Fruit fly (Drosophila melanogaster) whole organism, embryonic: ENCODE measurements around the gene hook.

Source experiments
- Bgb ChIP-seq: fragments of 200-800 bp; sonication (Bioruptor generic); IDR thresholded peaks from 2 replicates; pipeline ENCODE4 v1.3.6; 2022; ENCODE audit warnings: missing biosample characterization, missing genetic modification characterization; ENCODE audit not compliant: partially characterized antibody
- Blimp-1 ChIP-seq: fragments of 200-800 bp; sonication (Bioruptor generic); optimal IDR thresholded peaks from 3 replicates; lab custom pipeline; 2018; ENCODE audit warnings: missing biosample characterization, missing genetic modification characterization, mild to moderate bottlenecking, moderate library complexity, missing genetic modification reagents
- Bteb2 ChIP-seq: fragments of 200-800 bp; sonication (Bioruptor generic); optimal IDR thresholded peaks from 2 replicates; lab custom pipeline; 2016; ENCODE audit warnings: missing biosample characterization, missing genetic modification characterization
- CG11085 ChIP-seq: fragments of 200-800 bp; sonication (Bioruptor generic); IDR thresholded peaks from 2 replicates; pipeline ENCODE4 v1.3.6; 2022; ENCODE audit warnings: missing biosample characterization, missing genetic modification characterization
- CG12104 ChIP-seq: fragments of 200-800 bp; sonication (Bioruptor generic); optimal IDR thresholded peaks from 3 replicates; lab custom pipeline; 2016; ENCODE audit warnings: missing biosample characterization, missing genetic modification characterization
- CG12659 ChIP-seq: fragments of 200-800 bp; sonication (Bioruptor generic); optimal IDR thresholded peaks from 3 replicates; lab custom pipeline; 2017; ENCODE audit warnings: mild to moderate bottlenecking, missing biosample characterization, missing genetic modification reagents, missing genetic modification characterization
- CG14710 ChIP-seq: fragments of 200-800 bp; sonication (Bioruptor generic); optimal IDR thresholded peaks from 3 replicates; lab custom pipeline; 2019; ENCODE audit warnings: missing biosample characterization, mild to moderate bottlenecking, missing genetic modification characterization, moderate library complexity
- CG15269 ChIP-seq: fragments of 200-800 bp; sonication (Bioruptor generic); optimal IDR thresholded peaks from 2 replicates; lab custom pipeline; 2018; ENCODE audit warnings: missing biosample characterization, mild to moderate bottlenecking, missing genetic modification characterization, moderate library complexity
- CG16863 ChIP-seq: fragments of 200-800 bp; sonication (Bioruptor generic); optimal IDR thresholded peaks from 3 replicates; lab custom pipeline; 2016; ENCODE audit warnings: missing biosample characterization, missing genetic modification characterization
- CG17829 ChIP-seq: fragments of 200-800 bp; optimal IDR thresholded peaks from 2 replicates; lab custom pipeline; 2019; ENCODE audit warnings: missing biosample characterization, mild to moderate bottlenecking, missing genetic modification characterization, moderate library complexity
- CG18619 ChIP-seq: fragments of 200-800 bp; sonication (Bioruptor generic); optimal IDR thresholded peaks from 3 replicates; lab custom pipeline; 2017; ENCODE audit warnings: missing biosample characterization, mild to moderate bottlenecking, missing genetic modification characterization
- CG2129 ChIP-seq: fragments of 200-800 bp; sonication (Bioruptor generic); IDR thresholded peaks from 2 replicates; pipeline ENCODE4 v1.3.6; 2022; ENCODE audit warnings: missing biosample characterization, missing genetic modification characterization; ENCODE audit not compliant: partially characterized antibody
- CG30020 ChIP-seq: fragments of 200-800 bp; optimal IDR thresholded peaks from 2 replicates; lab custom pipeline; 2019; ENCODE audit warnings: missing biosample characterization, mild to moderate bottlenecking, missing genetic modification characterization, moderate library complexity
- CG3163 ChIP-seq: fragments of 200-800 bp; sonication (Bioruptor generic); optimal IDR thresholded peaks from 3 replicates; lab custom pipeline; 2016; ENCODE audit warnings: missing biosample characterization, missing genetic modification characterization
- CG4730 ChIP-seq: fragments of 200-800 bp; sonication (Bioruptor generic); IDR thresholded peaks from 2 replicates; pipeline ENCODE4 v1.3.6; 2022; ENCODE audit warnings: missing biosample characterization, missing genetic modification characterization
- CG6254 ChIP-seq: fragments of 200-800 bp; sonication (Bioruptor generic); optimal IDR thresholded peaks from 3 replicates; lab custom pipeline; 2017; ENCODE audit warnings: mild to moderate bottlenecking, missing biosample characterization, missing genetic modification reagents, missing genetic modification characterization
- CG7786 ChIP-seq: fragments of 200-800 bp; sonication (Bioruptor generic); optimal IDR thresholded peaks from 2 replicates; lab custom pipeline; 2016; ENCODE audit warnings: missing biosample characterization, missing genetic modification characterization
- CG7839 ChIP-seq: fragments of 200-800 bp; sonication (Bioruptor generic); optimal IDR thresholded peaks from 3 replicates; lab custom pipeline; 2018; ENCODE audit warnings: missing biosample characterization, mild to moderate bottlenecking, missing genetic modification characterization, moderate library complexity
- CG7963 ChIP-seq: fragments of 200-800 bp; sonication (Bioruptor generic); IDR thresholded peaks from 3 replicates; pipeline ENCODE4 v1.3.6; 2022; ENCODE audit warnings: missing biosample characterization, missing genetic modification characterization; ENCODE audit not compliant: partially characterized antibody
- CG9876 ChIP-seq: fragments of 200-800 bp; sonication (Bioruptor generic); optimal IDR thresholded peaks from 2 replicates; lab custom pipeline; 2016; ENCODE audit warnings: missing biosample characterization, missing genetic modification characterization
- CkIIα-i1 ChIP-seq: fragments of 200-800 bp; sonication (Bioruptor generic); IDR thresholded peaks from 2 replicates; pipeline ENCODE4 v1.3.6; 2022; ENCODE audit warnings: missing biosample characterization, missing genetic modification characterization
- D19A ChIP-seq: fragments of 200-800 bp; optimal IDR thresholded peaks from 3 replicates; lab custom pipeline; 2019; ENCODE audit warnings: missing biosample characterization, mild to moderate bottlenecking, missing genetic modification characterization, moderate library complexity
- Dad ChIP-seq: fragments of 200-800 bp; sonication (Bioruptor generic); optimal IDR thresholded peaks from 3 replicates; lab custom pipeline; 2016; ENCODE audit warnings: missing biosample characterization, missing genetic modification characterization
- Dek ChIP-seq: fragments of 200-800 bp; sonication (Bioruptor generic); optimal IDR thresholded peaks from 3 replicates; lab custom pipeline; 2019; ENCODE audit warnings: missing biosample characterization, mild to moderate bottlenecking, missing genetic modification characterization, moderate library complexity
- Dp ChIP-seq: fragments of 200-800 bp; sonication (Bioruptor generic); optimal IDR thresholded peaks from 2 replicates; lab custom pipeline; 2018; ENCODE audit warnings: missing biosample characterization, mild to moderate bottlenecking, missing genetic modification characterization, moderate library complexity
- Eip74EF ChIP-seq, 2 experiments: fragments of 200-800 bp in 1 of 2; fragments of >200 bp in 1 of 2; sonication (Bioruptor generic) in 1 of 2; optimal IDR thresholded peaks; 2 replicates each; lab custom pipeline; 2017 to 2019; ENCODE audit warnings: missing biosample characterization in 2 of 2, missing genetic modification characterization in 2 of 2, mild to moderate bottlenecking in 1 of 2, moderate library complexity in 1 of 2
- Fer2 ChIP-seq: fragments of 200-800 bp; sonication (Bioruptor generic); optimal IDR thresholded peaks from 2 replicates; lab custom pipeline; 2018; ENCODE audit warnings: missing biosample characterization, mild to moderate bottlenecking, missing genetic modification characterization, moderate library complexity
- HLH3B ChIP-seq: fragments of 200-800 bp; sonication (Bioruptor generic); IDR thresholded peaks from 2 replicates; pipeline ENCODE4 v1.3.6; 2022; ENCODE audit warnings: missing biosample characterization, missing genetic modification characterization
- Hand ChIP-seq: fragments of 200-800 bp; sonication (Bioruptor generic); optimal IDR thresholded peaks from 2 replicates; lab custom pipeline; 2017; ENCODE audit warnings: mild to moderate bottlenecking, missing biosample characterization, missing genetic modification reagents, missing genetic modification characterization
- Opbp ChIP-seq: fragments of 200-800 bp; sonication (Bioruptor generic); IDR thresholded peaks from 3 replicates; pipeline ENCODE4 v1.3.6; 2022; ENCODE audit warnings: missing biosample characterization, missing genetic modification characterization; ENCODE audit not compliant: partially characterized antibody
- Vsx1 ChIP-seq: fragments of 200-800 bp; sonication (Bioruptor generic); optimal IDR thresholded peaks from 2 replicates; lab custom pipeline; 2017; ENCODE audit warnings: missing biosample characterization, mild to moderate bottlenecking, missing genetic modification characterization, missing genetic modification reagents
- bigmax ChIP-seq: fragments of 200-800 bp; sonication (Bioruptor generic); optimal IDR thresholded peaks from 2 replicates; lab custom pipeline; 2018; ENCODE audit warnings: missing biosample characterization, mild to moderate bottlenecking, missing genetic modification characterization
- cas ChIP-seq: fragments of 200-800 bp; sonication (Bioruptor generic); IDR thresholded peaks from 2 replicates; pipeline ENCODE4 v1.3.6; 2022; ENCODE audit warnings: missing biosample characterization, missing genetic modification characterization
- dpn ChIP-seq, 2 experiments: fragments of 200-800 bp; sonication (Bioruptor generic); optimal IDR thresholded peaks; 3 replicates each; lab custom pipeline; 2016; ENCODE audit warnings: missing biosample characterization in 2 of 2, missing genetic modification characterization in 2 of 2
- en ChIP-seq: fragments of 200-800 bp; sonication (Bioruptor generic); optimal IDR thresholded peaks from 2 replicates; lab custom pipeline; 2016; ENCODE audit warnings: missing biosample characterization, missing genetic modification characterization
- fd64A ChIP-seq: fragments of 200-800 bp; sonication (Bioruptor generic); optimal IDR thresholded peaks from 3 replicates; lab custom pipeline; 2018; ENCODE audit warnings: missing biosample characterization, mild to moderate bottlenecking, missing genetic modification characterization
- gce ChIP-seq: fragments of 200-800 bp; sonication (Bioruptor generic); IDR thresholded peaks from 3 replicates; pipeline ENCODE4 v1.3.6; 2022; ENCODE audit warnings: missing biosample characterization, missing genetic modification characterization
- grau ChIP-seq: fragments of 200-800 bp; optimal IDR thresholded peaks from 3 replicates; lab custom pipeline; 2019; ENCODE audit warnings: missing biosample characterization, mild to moderate bottlenecking, missing genetic modification characterization, moderate library complexity
- lab ChIP-seq: fragments of 200-800 bp; sonication (Bioruptor generic); optimal IDR thresholded peaks from 3 replicates; lab custom pipeline; 2017; ENCODE audit warnings: missing biosample characterization, missing genetic modification characterization, mild to moderate bottlenecking, moderate library complexity, missing genetic modification reagents
- lola ChIP-seq, 3 experiments: fragments of >200 bp in 2 of 3; fragments of 200-800 bp in 1 of 3; sonication (Bioruptor generic) in 1 of 3; optimal IDR thresholded peaks; 2 replicates each; lab custom pipeline; 2017 to 2019; ENCODE audit warnings: missing biosample characterization in 3 of 3, missing genetic modification characterization in 3 of 3, mild to moderate bottlenecking in 1 of 3, moderate library complexity in 1 of 3
- mirr ChIP-seq: fragments of 200-800 bp; sonication (Bioruptor generic); optimal IDR thresholded peaks from 3 replicates; lab custom pipeline; 2018; ENCODE audit warnings: missing biosample characterization, mild to moderate bottlenecking, missing genetic modification characterization
- nerfin-2 ChIP-seq: fragments of 200-800 bp; sonication (Bioruptor generic); IDR thresholded peaks from 2 replicates; pipeline ENCODE4 v1.3.6; 2022; ENCODE audit warnings: missing biosample characterization, missing genetic modification characterization; ENCODE audit not compliant: partially characterized antibody
- onecut ChIP-seq: fragments of 200-800 bp; sonication (Bioruptor generic); IDR thresholded peaks from 2 replicates; pipeline ENCODE4 v1.3.6; 2022; ENCODE audit warnings: missing biosample characterization, missing genetic modification characterization
- pb ChIP-seq: fragments of 200-800 bp; sonication (Bioruptor generic); optimal IDR thresholded peaks from 3 replicates; lab custom pipeline; 2016; ENCODE audit warnings: missing biosample characterization, missing genetic modification characterization
- ranshi ChIP-seq: fragments of 200-800 bp; sonication (Bioruptor generic); IDR thresholded peaks from 2 replicates; pipeline ENCODE4 v1.3.6; 2022; ENCODE audit warnings: missing biosample characterization, missing genetic modification characterization
- sob ChIP-seq: fragments of 200-800 bp; sonication (Bioruptor generic); IDR thresholded peaks from 2 replicates; pipeline ENCODE4 v1.3.6; 2022; ENCODE audit warnings: missing biosample characterization, missing genetic modification characterization
- sug ChIP-seq: fragments of 200-800 bp; optimal IDR thresholded peaks from 2 replicates; lab custom pipeline; 2019; ENCODE audit warnings: missing biosample characterization, mild to moderate bottlenecking, missing genetic modification characterization, moderate library complexity
- tap ChIP-seq: fragments of 200-800 bp; optimal IDR thresholded peaks from 3 replicates; lab custom pipeline; 2019; ENCODE audit warnings: missing biosample characterization, mild to moderate bottlenecking, missing genetic modification characterization, moderate library complexity
- unpg ChIP-seq: fragments of 200-800 bp; sonication (Bioruptor generic); optimal IDR thresholded peaks from 3 replicates; lab custom pipeline; 2018; ENCODE audit warnings: missing biosample characterization, mild to moderate bottlenecking, missing genetic modification characterization, moderate library complexity
- wek ChIP-seq: fragments of 200-800 bp; sonication (Bioruptor generic); optimal IDR thresholded peaks from 3 replicates; lab custom pipeline; 2018; ENCODE audit warnings: missing biosample characterization, mild to moderate bottlenecking, missing genetic modification characterization, moderate library complexity

Gene hook

DNA sequence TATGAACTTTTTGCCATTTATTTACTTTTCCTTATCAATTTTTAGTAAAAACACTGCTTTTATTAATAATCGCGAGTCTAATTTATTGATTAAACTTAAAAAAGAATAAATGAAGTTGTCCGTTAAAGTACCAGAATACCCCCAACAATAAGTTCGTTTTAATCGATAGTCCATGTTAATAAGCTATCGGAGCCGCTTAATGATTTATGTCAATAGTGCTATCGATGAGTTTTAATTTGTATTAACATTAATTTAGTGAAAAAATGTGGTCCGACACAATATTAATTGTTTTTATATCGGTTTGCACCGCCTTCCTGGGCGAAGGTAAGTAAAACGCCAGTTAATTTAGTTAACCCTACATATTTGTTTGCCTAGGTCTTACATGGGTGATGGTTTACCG is 15.6 kb upstream of the hook start, which contains the start of gene CG10470 (continued):
- TF ChIP-seq Hand (GFP tag; lab: Kevin White, UChicago) = no peak
- TF ChIP-seq Dad (GFP tag; lab: Kevin White, UChicago) = no peak
- TF ChIP-seq Dek (tag; lab: Kevin White, UChicago) = no peak
- peak; percentile 24 for TF ChIP-seq CG12659 (GFP tag; lab: Kevin White, UChicago)
- TF ChIP-seq lola (GFP tag; optimal IDR thresholded peaks at IDR 0.05; lab: Kevin White, UChicago) = peak in 1 of 3 experiments; percentile 34
- TF ChIP-seq bigmax = no peak
- no peak for TF ChIP-seq CG12104 (GFP tag; lab: Kevin White, UChicago)
- TF ChIP-seq wek (GFP tag; lab: Kevin White, UChicago) = peak; percentile 96
- peak; percentile 28 for TF ChIP-seq unpg
- TF ChIP-seq grau (tag; lab: Kevin White, UChicago) = peak; percentile 26
- TF ChIP-seq CG7963 (GFP tag; lab: Robert Waterston, UW) = peak; percentile 75
- TF ChIP-seq CG11085 = no peak
- TF ChIP-seq CG16863 (GFP tag; lab: Kevin White, UChicago) = no peak
- no peak for TF ChIP-seq Dp (GFP tag; lab: Kevin White, UChicago)
- peak; percentile 47 for TF ChIP-seq CG30020 (tag; lab: Kevin White, UChicago)
- no peak for TF ChIP-seq CkIIα-i1
- TF ChIP-seq fd64A (GFP tag; lab: Kevin White, UChicago) = no peak
- TF ChIP-seq cas (GFP tag; lab: Robert Waterston, UW) = no peak
- no peak for TF ChIP-seq gce (GFP tag; lab: Robert Waterston, UW)
- no peak for TF ChIP-seq en
- TF ChIP-seq sob (GFP tag; lab: Robert Waterston, UW) = no peak
- TF ChIP-seq CG6254 (GFP tag; lab: Kevin White, UChicago) = no peak
- TF ChIP-seq Eip74EF (GFP tag; optimal IDR thresholded peaks at IDR 0.05; lab: Kevin White, UChicago) = no peak
- TF ChIP-seq sug (tag; lab: Kevin White, UChicago) = peak; percentile 15
- no peak for TF ChIP-seq lab (GFP tag; lab: Kevin White, UChicago)
- peak; percentile 53 for TF ChIP-seq CG15269 (tag; lab: Kevin White, UChicago)
- TF ChIP-seq CG3163 (GFP tag; lab: Kevin White, UChicago) = no peak
- TF ChIP-seq dpn (GFP tag; optimal IDR thresholded peaks at IDR 0.05; lab: Kevin White, UChicago) = no peak
- TF ChIP-seq pb (GFP tag; lab: Kevin White, UChicago) = no peak
- TF ChIP-seq HLH3B (GFP tag; lab: Robert Waterston, UW) = no peak
- TF ChIP-seq Bteb2 (GFP tag; lab: Kevin White, UChicago) = no peak
- TF ChIP-seq Vsx1 (GFP tag; lab: Kevin White, UChicago) = no peak
- peak; percentile 12 for TF ChIP-seq Blimp-1 (GFP tag; lab: Kevin White, UChicago)
- peak; percentile 35 for TF ChIP-seq CG7839 (tag; lab: Kevin White, UChicago)
- TF ChIP-seq CG14710 (tag; lab: Kevin White, UChicago) = peak; percentile 46
- TF ChIP-seq Opbp = peak; percentile 82; the same call in 2 of the 3 replicates
- no peak for TF ChIP-seq CG18619 (GFP tag; lab: Kevin White, UChicago)
- TF ChIP-seq ranshi = no peak
- no peak for TF ChIP-seq CG9876 (GFP tag; lab: Kevin White, UChicago)
- peak; percentile 50 for TF ChIP-seq CG2129 (GFP tag; lab: Robert Waterston, UW)
- TF ChIP-seq nerfin-2 (GFP tag; lab: Robert Waterston, UW) = peak; percentile 80
- TF ChIP-seq CG7786 (GFP tag; lab: Kevin White, UChicago) = no peak
- TF ChIP-seq tap (tag; lab: Kevin White, UChicago) = no peak
- no peak for TF ChIP-seq Fer2 (tag; lab: Kevin White, UChicago)
- peak; percentile 54 for TF ChIP-seq CG17829 (tag; lab: Kevin White, UChicago)
- peak; percentile 79 for TF ChIP-seq Bgb
- TF ChIP-seq mirr (GFP tag; lab: Kevin White, UChicago) = no peak
- peak; percentile 20; the same call in 1 of the 2 replicates for TF ChIP-seq onecut (GFP tag; lab: Robert Waterston, UW)
- TF ChIP-seq D19A (tag; lab: Kevin White, UChicago) = peak; percentile 36
- TF ChIP-seq CG4730 (GFP tag; lab: Robert Waterston, UW) = no peak
